Fruit fly (Drosophila melanogaster): Measurements from ENCODE around the gene Pink1.

DNA sequence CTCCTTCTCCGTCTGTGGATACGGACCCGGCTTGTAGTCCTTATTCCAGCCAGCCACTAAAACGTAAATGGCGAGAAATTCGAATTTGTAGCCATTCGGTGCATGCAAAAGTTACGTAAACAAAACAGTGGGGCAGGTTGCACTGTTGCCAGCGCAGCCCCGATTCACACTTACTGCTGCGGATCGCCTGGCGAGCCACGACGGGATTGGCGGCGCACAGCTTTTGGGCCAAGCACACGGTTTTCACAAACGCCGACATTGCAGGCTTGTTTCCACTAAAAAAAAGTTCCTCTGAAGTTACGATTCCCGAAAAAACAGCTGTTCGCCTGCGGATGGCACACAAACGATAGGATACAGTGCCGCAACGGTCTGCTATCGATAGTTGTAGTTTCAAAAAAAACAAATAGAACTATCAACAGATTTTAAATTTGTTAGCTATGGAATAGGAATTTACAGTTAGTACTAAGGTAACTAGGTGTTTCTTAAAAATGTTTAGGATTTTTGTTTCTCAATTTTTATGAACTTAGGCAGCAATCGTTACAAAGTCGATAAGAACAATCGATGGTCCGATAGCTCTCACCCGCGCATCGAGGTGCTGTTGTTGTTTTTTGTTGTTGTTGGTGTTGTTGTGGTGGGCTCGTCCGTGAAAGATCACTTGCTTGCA is 5.6 kb upstream of the Pink1 start, which contains the start of gene Fum1:
- TF ChIP-seq gl (tag; optimal IDR thresholded peaks at IDR 0.05): no peak
- TF ChIP-seq CG17806 (tag; optimal IDR thresholded peaks at IDR 0.05): no peak
- TF ChIP-seq CG12605 (GFP tag; IDR thresholded peaks at IDR 0.05): no peak
- TF ChIP-seq CG8301 (tag; optimal IDR thresholded peaks at IDR 0.05): no peak
- no peak for TF ChIP-seq fd96Ca (GFP tag; IDR thresholded peaks at IDR 0.05)
- no peak for TF ChIP-seq Pif1A (GFP tag; optimal IDR thresholded peaks at IDR 0.05)
- no peak for TF ChIP-seq CG34367 (tag; optimal IDR thresholded peaks at IDR 0.05)
- TF ChIP-seq Snoo (tag; optimal IDR thresholded peaks at IDR 0.05): no peak
- no peak for TF ChIP-seq CG32121 (GFP tag; IDR thresholded peaks at IDR 0.05)
- no peak for TF ChIP-seq CG15710 (tag; optimal IDR thresholded peaks at IDR 0.05)
